Worm (Caenorhabditis elegans) whole organism, L1 larva: ENCODE measurements around the gene T06E6.10.

ENCODE experiments used
- C16A3.4 ChIP-seq: fragments of 150-350 bp; optimal IDR thresholded peaks from 2 replicates; lab custom pipeline; 2014; ENCODE audit warnings: missing biosample characterization, missing genetic modification characterization
- alr-1 ChIP-seq: fragments of 200-800 bp; sonication (Bioruptor generic); optimal IDR thresholded peaks from 2 replicates; lab custom pipeline; 2018; ENCODE audit warnings: borderline replicate concordance, mild to moderate bottlenecking, missing genetic modification characterization, missing compliant biosample characterization
- ceh-90 ChIP-seq: sonication (generic microtip); optimal IDR thresholded peaks from 2 replicates; lab custom pipeline; 2016; ENCODE audit warnings: missing genetic modification characterization, missing compliant biosample characterization
- efl-1 ChIP-seq, 4 experiments: fragments of 150-350 bp; optimal IDR thresholded peaks in 3 of 4; peaks in 1 of 4; 1 replicate in 1 of 4; 2 replicates in 3 of 4; lab custom pipeline; 2014; ENCODE audit warnings: missing biosample characterization in 2 of 4, missing genetic modification characterization in 2 of 4, missing genetic modification reagents in 2 of 4
- efl-3 ChIP-seq: fragments of 200-800 bp; sonication (Bioruptor generic); optimal IDR thresholded peaks from 2 replicates; lab custom pipeline; 2018; ENCODE audit warnings: mild to moderate bottlenecking, missing genetic modification characterization, missing compliant biosample characterization
- egl-13 ChIP-seq: sonication (generic microtip); optimal IDR thresholded peaks from 2 replicates; lab custom pipeline; 2016; ENCODE audit warnings: missing genotype, missing genetic modification reagents, missing genetic modification characterization, missing compliant biosample characterization
- egl-27 ChIP-seq, 2 experiments: fragments of 150-350 bp in 1 of 2; sonication (generic microtip); optimal IDR thresholded peaks; 3 replicates each; lab custom pipeline; 2017 to 2018; ENCODE audit warnings: missing biosample characterization in 2 of 2, missing genetic modification characterization in 2 of 2, missing genetic modification reagents in 2 of 2
- elt-2 ChIP-seq: sonication (generic microtip); optimal IDR thresholded peaks from 2 replicates; lab custom pipeline; 2016; ENCODE audit warnings: missing genetic modification characterization, mild to moderate bottlenecking, inconsistent platforms, missing compliant biosample characterization, missing genetic modification reagents
- ets-5 ChIP-seq: fragments of 200-800 bp; sonication (Bioruptor generic); IDR thresholded peaks from 2 replicates; pipeline ENCODE4 v1.3.6; 2022; ENCODE audit warnings: missing genetic modification characterization, missing compliant biosample characterization
- fkh-10 ChIP-seq: sonication (generic microtip); optimal IDR thresholded peaks from 2 replicates; lab custom pipeline; 2017; ENCODE audit warnings: missing biosample characterization, missing genetic modification reagents, missing genetic modification characterization
- fkh-4 ChIP-seq: sonication (generic microtip); optimal IDR thresholded peaks from 2 replicates; lab custom pipeline; 2016; ENCODE audit warnings: missing compliant biosample characterization, missing genetic modification characterization, borderline replicate concordance
- fos-1 ChIP-seq: fragments of 150-350 bp; optimal IDR thresholded peaks from 2 replicates; lab custom pipeline; 2014; ENCODE audit warnings: missing biosample characterization, missing genetic modification characterization
- hpl-2 ChIP-seq: fragments of 150-350 bp; optimal IDR thresholded peaks from 2 replicates; lab custom pipeline; 2014; ENCODE audit warnings: missing biosample characterization, missing genetic modification reagents, missing genetic modification characterization
- irx-1 ChIP-seq: sonication (generic microtip); optimal IDR thresholded peaks from 2 replicates; lab custom pipeline; 2016; ENCODE audit warnings: missing genetic modification characterization, missing compliant biosample characterization
- lin-15B ChIP-seq: fragments of 150-350 bp; sonication (generic microtip); optimal IDR thresholded peaks from 3 replicates; lab custom pipeline; 2014; ENCODE audit warnings: missing biosample characterization, missing genetic modification characterization
- lsy-2 ChIP-seq, 2 experiments: fragments of 150-350 bp; optimal IDR thresholded peaks; 2 replicates each; lab custom pipeline; 2014; ENCODE audit warnings: missing biosample characterization in 2 of 2, missing genetic modification characterization in 2 of 2
- nhr-11 ChIP-seq: fragments of 150-350 bp; optimal IDR thresholded peaks from 2 replicates; lab custom pipeline; 2014; ENCODE audit warnings: missing biosample characterization, missing genetic modification characterization
- nhr-237 ChIP-seq: fragments of 150-350 bp; optimal IDR thresholded peaks from 2 replicates; lab custom pipeline; 2014; ENCODE audit warnings: missing biosample characterization, missing genetic modification characterization
- nhr-77 ChIP-seq: fragments of 150-350 bp; optimal IDR thresholded peaks from 2 replicates; lab custom pipeline; 2014; ENCODE audit warnings: missing biosample characterization, missing genetic modification characterization
- nhr-84 ChIP-seq: sonication (generic microtip); optimal IDR thresholded peaks from 2 replicates; lab custom pipeline; 2017; ENCODE audit warnings: missing biosample characterization, missing genetic modification characterization
- nhr-85 ChIP-seq: sonication (generic microtip); peaks from one replicate; lab custom pipeline; 2016; ENCODE audit warnings: missing genetic modification characterization, inconsistent platforms, missing compliant biosample characterization
- nhr-90 ChIP-seq: sonication (generic microtip); optimal IDR thresholded peaks from 2 replicates; lab custom pipeline; 2016; ENCODE audit warnings: mild to moderate bottlenecking, missing genetic modification characterization, missing compliant biosample characterization; ENCODE audit not compliant: poor library complexity
- pag-3 ChIP-seq: sonication (generic microtip); optimal IDR thresholded peaks from 2 replicates; lab custom pipeline; 2017; ENCODE audit warnings: missing genetic modification characterization, mild to moderate bottlenecking, missing compliant biosample characterization, antibody characterized with exemption, borderline replicate concordance; ENCODE audit not compliant: insufficient read depth
- pax-3 ChIP-seq: fragments of 200-800 bp; sonication (Bioruptor generic); optimal IDR thresholded peaks from 2 replicates; lab custom pipeline; 2018; ENCODE audit warnings: mild to moderate bottlenecking, missing genetic modification characterization, moderate library complexity, missing compliant biosample characterization
- pqm-1 ChIP-seq: sonication (generic microtip); optimal IDR thresholded peaks from 3 replicates; lab custom pipeline; 2017; ENCODE audit warnings: missing biosample characterization, missing genetic modification characterization
- rnt-1 ChIP-seq: sonication (generic microtip); optimal IDR thresholded peaks from 2 replicates; lab custom pipeline; 2016; ENCODE audit warnings: mild to moderate bottlenecking, missing genetic modification characterization, moderate library complexity, missing compliant biosample characterization
- tlp-1 ChIP-seq: fragments of 150-350 bp; optimal IDR thresholded peaks from 2 replicates; lab custom pipeline; 2014; ENCODE audit warnings: missing biosample characterization, missing genetic modification characterization
- unc-62 ChIP-seq: fragments of 150-350 bp; optimal IDR thresholded peaks from 2 replicates; lab custom pipeline; 2014; ENCODE audit warnings: missing biosample characterization, missing genetic modification reagents, missing genetic modification characterization
- unc-86 ChIP-seq: sonication (generic microtip); optimal IDR thresholded peaks from 2 replicates; lab custom pipeline; 2016; ENCODE audit warnings: missing genetic modification characterization, missing compliant biosample characterization
- unc-98 ChIP-seq: fragments of 200-800 bp; sonication (Bioruptor generic); IDR thresholded peaks from 2 replicates; pipeline ENCODE4 v1.3.6; 2022; ENCODE audit warnings: missing genetic modification characterization, missing compliant biosample characterization
- vab-15 ChIP-seq: sonication (generic microtip); optimal IDR thresholded peaks from 2 replicates; lab custom pipeline; 2017; ENCODE audit warnings: missing genotype, mild to moderate bottlenecking, missing genetic modification characterization, missing compliant biosample characterization
- zag-1 ChIP-seq: fragments of 150-350 bp; optimal IDR thresholded peaks from 2 replicates; lab custom pipeline; 2014; ENCODE audit warnings: missing biosample characterization, missing genetic modification characterization

Gene T06E6.10

ce11 chrV:15415951-15416350, 2.0 kb upstream of the T06E6.10 start, which contains the start of gene srh-265:
srh-265 (plus strand) TSS chrV:15416251.
- TF ChIP-seq unc-98 (no peak), lsy-2 (tag; optimal IDR thresholded peaks at IDR 0.05; lab: Kevin White, UChicago) (no peak), rnt-1 (tag; lab: Kevin White, UChicago) (no peak), zag-1 (tag; lab: Kevin White, UChicago) (no peak), ets-5 (no peak), vab-15 (no peak), pqm-1 (tag; lab: Kevin White, UChicago) (no peak), egl-27 (tag; optimal IDR thresholded peaks at IDR 0.05; lab: Kevin White, UChicago) (no peak), nhr-237 (tag; lab: Kevin White, UChicago) (no peak), fkh-4 (tag; lab: Kevin White, UChicago) (no peak), tlp-1 (tag; lab: Kevin White, UChicago) (no peak), nhr-11 (tag; lab: Kevin White, UChicago) (no peak), hpl-2 (GFP tag; lab: Kevin White, UChicago) (no peak), unc-86 (tag; lab: Kevin White, UChicago) (no peak), elt-2 (no peak)

- TF ChIP-seq C16A3.4 (tag; lab: Kevin White, UChicago), result no peak
- TF ChIP-seq fkh-10 (GFP tag; lab: Kevin White, UChicago), result no peak
- TF ChIP-seq alr-1 (tag; lab: Kevin White, UChicago), result no peak
- TF ChIP-seq hpl-2 (GFP tag; lab: Kevin White, UChicago), result no peak
These were observed 5.7 kb downstream of the T06E6.10 start, which contains the start of gene fbxa-104 for ce11 chrV:15423601-15424000. fbxa-104 (minus strand) TSS chrV:15423683.

ce11 chrV:15425368-15426091, 7.6 kb downstream of the T06E6.10 start, which contains the start of gene Y36E3A.2:
Y36E3A.2 (plus strand) TSS chrV:15426041.
- no peak for TF ChIP-seq efl-1 (optimal IDR thresholded peaks at IDR 0.05; lab: Kevin White, UChicago)
- TF ChIP-seq efl-1 (GFP tag; optimal IDR thresholded peaks at IDR 0.05 in 1 of 2; lab: Kevin White, UChicago), result peak in 1 of 2 experiments; percentile 9
- peak; percentile 65 for TF ChIP-seq elt-2
- TF ChIP-seq egl-13 (tag; lab: Kevin White, UChicago), result no peak

- TF ChIP-seq efl-1 (optimal IDR thresholded peaks at IDR 0.05; lab: Kevin White, UChicago), result no peak
- TF ChIP-seq efl-1 (GFP tag; optimal IDR thresholded peaks at IDR 0.05 in 1 of 2; lab: Kevin White, UChicago), result peak in 1 of 2 experiments; percentile 84
- TF ChIP-seq nhr-85 (tag; lab: Kevin White, UChicago), result peak; percentile 13
- no peak for TF ChIP-seq pax-3
These were observed 9.0 kb downstream of the T06E6.10 start, which contains the start of gene fbxa-209 for ce11 chrV:15426944-15427343. fbxa-209 (minus strand) TSS chrV:15427044.

- TF ChIP-seq efl-3 (GFP tag; lab: Kevin White, UChicago), result no peak
- TF ChIP-seq nhr-90, result no peak
- no peak for TF ChIP-seq irx-1
- peak; percentile 51 for TF ChIP-seq pax-3
- no peak for TF ChIP-seq ceh-90 (tag; lab: Kevin White, UChicago)
- TF ChIP-seq unc-62 (GFP tag; lab: Kevin White, UChicago), result no peak
- TF ChIP-seq efl-1 (optimal IDR thresholded peaks at IDR 0.05; lab: Kevin White, UChicago), result no peak
- TF ChIP-seq efl-1 (GFP tag; optimal IDR thresholded peaks at IDR 0.05 in 1 of 2; lab: Kevin White, UChicago), result peak in 1 of 2 experiments; percentile 81
- TF ChIP-seq egl-27 (tag; optimal IDR thresholded peaks at IDR 0.05; lab: Kevin White, UChicago), result no peak
- no peak for TF ChIP-seq nhr-77 (tag; lab: Kevin White, UChicago)
- no peak for TF ChIP-seq rnt-1 (tag; lab: Kevin White, UChicago)
- TF ChIP-seq pqm-1 (tag; lab: Kevin White, UChicago), result peak; percentile 23
- TF ChIP-seq hpl-2 (GFP tag; lab: Kevin White, UChicago), result no peak
- TF ChIP-seq pag-3, result no peak
- TF ChIP-seq fos-1 (tag; lab: Kevin White, UChicago), result no peak
- TF ChIP-seq lin-15B (tag; lab: Kevin White, UChicago), result no peak
- no peak for TF ChIP-seq nhr-84 (tag; lab: Kevin White, UChicago)
These were observed 13.6 kb downstream of the T06E6.10 start for ce11 chrV:15431322-15432052.
